Worm (Caenorhabditis elegans) whole organism, L4 larva: ENCODE data around the gene Y43F8B.14.

Experiments
- Y5F2A.4 ChIP-seq: fragments of 200-800 bp; sonication (Bioruptor generic); optimal IDR thresholded peaks from 2 replicates; lab custom pipeline; 2018; ENCODE audit warnings: mild to moderate bottlenecking, missing genetic modification characterization, missing compliant biosample characterization
- aha-1 ChIP-seq: fragments of 150-350 bp; peaks from one replicate; lab custom pipeline; 2014; ENCODE audit warnings: missing biosample characterization, missing genetic modification characterization
- ctbp-1 ChIP-seq: fragments of 200-800 bp; sonication (Bioruptor generic); IDR thresholded peaks from 2 replicates; pipeline ENCODE4 v1.3.6; 2022; ENCODE audit warnings: missing genetic modification reagents, missing genetic modification characterization, missing compliant biosample characterization
- daf-16 ChIP-seq, 3 experiments: sonication (generic microtip); optimal IDR thresholded peaks; 2 replicates each; lab custom pipeline; 2016 to 2017; ENCODE audit warnings: missing genetic modification characterization in 3 of 3, missing genetic modification reagents in 3 of 3, mild to moderate bottlenecking in 2 of 3, missing compliant biosample characterization in 2 of 3, missing biosample characterization in 1 of 3, moderate library complexity in 1 of 3
- daf-19 ChIP-seq: fragments of 200-800 bp; sonication (Bioruptor generic); conservative IDR thresholded peaks from 2 replicates; pipeline ENCODE4 v1.3.6; 2022; ENCODE audit warnings: missing genetic modification characterization, missing compliant biosample characterization
- dmd-6 ChIP-seq: fragments of 200-800 bp; sonication (Bioruptor generic); IDR thresholded peaks from 2 replicates; pipeline ENCODE4 v1.3.6; 2022; ENCODE audit warnings: missing genetic modification reagents, missing genetic modification characterization, missing compliant biosample characterization
- dmd-9 ChIP-seq: fragments of 200-800 bp; sonication (Bioruptor generic); IDR thresholded peaks from 2 replicates; pipeline ENCODE4 v1.3.6; 2022; ENCODE audit warnings: missing genetic modification reagents, missing genetic modification characterization, missing compliant biosample characterization
- dve-1 ChIP-seq: sonication (generic microtip); optimal IDR thresholded peaks from 2 replicates; lab custom pipeline; 2017; ENCODE audit warnings: antibody characterized with exemption, mild to moderate bottlenecking, missing genetic modification characterization, missing compliant biosample characterization; ENCODE audit not compliant: insufficient read depth
- egl-27 ChIP-seq: sonication (generic microtip); optimal IDR thresholded peaks from 3 replicates; lab custom pipeline; 2017; ENCODE audit warnings: missing biosample characterization, missing genetic modification reagents, missing genetic modification characterization
- egl-43 ChIP-seq: fragments of 200-800 bp; sonication (Bioruptor generic); IDR thresholded peaks from 2 replicates; pipeline ENCODE4 v1.3.6; 2022; ENCODE audit warnings: missing genetic modification reagents, missing genetic modification characterization, missing compliant biosample characterization
- fkh-10 ChIP-seq: fragments of 150-350 bp; optimal IDR thresholded peaks from 2 replicates; lab custom pipeline; 2014; ENCODE audit warnings: missing biosample characterization, missing genetic modification reagents, missing genetic modification characterization
- gei-8 ChIP-seq: fragments of 200-800 bp; sonication (Bioruptor generic); optimal IDR thresholded peaks from 2 replicates; lab custom pipeline; 2018; ENCODE audit warnings: mild to moderate bottlenecking, missing genetic modification characterization, missing compliant biosample characterization
- hif-1 ChIP-seq, 2 experiments: sonication (generic microtip); optimal IDR thresholded peaks; 2 replicates each; lab custom pipeline; 2016 to 2017; ENCODE audit warnings: missing compliant biosample characterization in 2 of 2, missing genetic modification characterization in 2 of 2, missing genetic modification reagents in 2 of 2, missing genotype in 2 of 2, mild to moderate bottlenecking in 1 of 2
- hlh-11 ChIP-seq: fragments of 200-800 bp; sonication (Bioruptor generic); optimal IDR thresholded peaks from 2 replicates; lab custom pipeline; 2018; ENCODE audit warnings: mild to moderate bottlenecking, missing genetic modification characterization, missing compliant biosample characterization
- hmg-1.1 ChIP-seq: fragments of 200-800 bp; sonication (Bioruptor generic); IDR thresholded peaks from 2 replicates; pipeline ENCODE4 v1.3.6; 2022; ENCODE audit warnings: missing genetic modification reagents, missing genetic modification characterization, missing compliant biosample characterization
- jun-1 ChIP-seq: fragments of 150-350 bp; optimal IDR thresholded peaks from 2 replicates; lab custom pipeline; 2014; ENCODE audit warnings: missing biosample characterization, missing genetic modification reagents, missing genetic modification characterization
- lin-13 ChIP-seq: fragments of 150-350 bp; optimal IDR thresholded peaks from 2 replicates; lab custom pipeline; 2014; ENCODE audit warnings: missing biosample characterization, missing genetic modification reagents, missing genetic modification characterization
- lin-15B ChIP-seq: fragments of 150-350 bp; sonication (generic microtip); optimal IDR thresholded peaks from 3 replicates; lab custom pipeline; 2014; ENCODE audit warnings: missing biosample characterization, missing genetic modification characterization
- lin-29 ChIP-seq: fragments of 200-800 bp; sonication (Bioruptor generic); IDR thresholded peaks from 2 replicates; pipeline ENCODE4 v1.3.6; 2022; ENCODE audit warnings: missing genetic modification reagents, missing genetic modification characterization, missing compliant biosample characterization
- lin-39 ChIP-seq: fragments of 150-350 bp; optimal IDR thresholded peaks from 2 replicates; lab custom pipeline; 2014; ENCODE audit warnings: missing biosample characterization, missing genetic modification reagents, missing genetic modification characterization
- lir-3 ChIP-seq: sonication (generic microtip); optimal IDR thresholded peaks from 2 replicates; lab custom pipeline; 2016; ENCODE audit warnings: mild to moderate bottlenecking, missing genetic modification characterization, missing compliant biosample characterization
- mdl-1 ChIP-seq, 2 experiments: fragments of 150-350 bp in 1 of 2; sonication (generic microtip) in 1 of 2; optimal IDR thresholded peaks; 2 replicates each; lab custom pipeline; 2014 to 2017; ENCODE audit warnings: missing biosample characterization in 2 of 2, missing genetic modification characterization in 2 of 2
- mdt-29 ChIP-seq: fragments of 200-800 bp; sonication (Bioruptor generic); IDR thresholded peaks from 2 replicates; pipeline ENCODE4 v1.3.6; 2022; ENCODE audit warnings: missing genetic modification reagents, missing genetic modification characterization, missing compliant biosample characterization
- mes-2 ChIP-seq: sonication (generic microtip); optimal IDR thresholded peaks from 2 replicates; lab custom pipeline; 2016; ENCODE audit warnings: missing genotype, mild to moderate bottlenecking, missing genetic modification characterization, missing compliant biosample characterization; ENCODE audit not compliant: poor library complexity, severe bottlenecking
- nhr-28 ChIP-seq: fragments of 150-350 bp; optimal IDR thresholded peaks from 2 replicates; lab custom pipeline; 2014; ENCODE audit warnings: missing biosample characterization, missing genetic modification characterization
- nhr-41 ChIP-seq: fragments of 200-800 bp; sonication (Bioruptor generic); IDR thresholded peaks from 2 replicates; pipeline ENCODE4 v1.3.6; 2022; ENCODE audit warnings: missing genetic modification reagents, missing genetic modification characterization, missing compliant biosample characterization
- nhr-48 ChIP-seq: sonication (generic microtip); optimal IDR thresholded peaks from 2 replicates; lab custom pipeline; 2016; ENCODE audit warnings: mild to moderate bottlenecking, missing genetic modification characterization, missing compliant biosample characterization
- nhr-76 ChIP-seq: fragments of 150-350 bp; optimal IDR thresholded peaks from 2 replicates; lab custom pipeline; 2014; ENCODE audit warnings: missing biosample characterization, missing genetic modification characterization
- php-3 ChIP-seq: fragments of 200-800 bp; sonication (Bioruptor generic); IDR thresholded peaks from 2 replicates; pipeline ENCODE4 v1.3.6; 2022; ENCODE audit warnings: missing genetic modification reagents, missing genetic modification characterization, missing compliant biosample characterization
- pqm-1 ChIP-seq: sonication (generic microtip); optimal IDR thresholded peaks from 2 replicates; lab custom pipeline; 2017; ENCODE audit warnings: missing biosample characterization, missing genetic modification characterization
- rbr-2 ChIP-seq: sonication (generic microtip); optimal IDR thresholded peaks from 2 replicates; lab custom pipeline; 2016; ENCODE audit warnings: missing genotype, missing genetic modification characterization, missing compliant biosample characterization
- tra-1 ChIP-seq: fragments of 200-800 bp; sonication (Bioruptor generic); IDR thresholded peaks from 2 replicates; pipeline ENCODE4 v1.3.6; 2022; ENCODE audit warnings: missing genetic modification reagents, missing genetic modification characterization, missing compliant biosample characterization
- unc-130 ChIP-seq: sonication (generic microtip); optimal IDR thresholded peaks from 2 replicates; lab custom pipeline; 2016; ENCODE audit warnings: missing genetic modification reagents, missing genetic modification characterization, missing compliant biosample characterization
- unc-39 ChIP-seq: sonication (generic microtip); optimal IDR thresholded peaks from 2 replicates; lab custom pipeline; 2017; ENCODE audit warnings: missing biosample characterization, missing genetic modification characterization
- unc-62 ChIP-seq, 3 experiments: fragments of 150-350 bp in 1 of 3; sonication (generic microtip); optimal IDR thresholded peaks in 2 of 3; peaks in 1 of 3; 1 replicate in 1 of 3; 2 replicates in 2 of 3; lab custom pipeline; 2014 to 2017; ENCODE audit warnings: missing biosample characterization in 3 of 3, missing genetic modification characterization in 3 of 3, missing genetic modification reagents in 3 of 3, missing genotype in 1 of 3
- zag-1 ChIP-seq: fragments of 150-350 bp; optimal IDR thresholded peaks from 2 replicates; lab custom pipeline; 2014; ENCODE audit warnings: missing biosample characterization, missing genetic modification characterization

Y43F8B.14 gene

ce11 chrV:19410663-19411062, 45.1 kb downstream of the Y43F8B.14 start, which contains the start of gene C25F9.5 (continued):
- no peak for TF ChIP-seq jun-1 (tag; lab: Kevin White, UChicago)
- peak; percentile 47 for TF ChIP-seq nhr-28 (tag; lab: Kevin White, UChicago)
- TF ChIP-seq fkh-10 (GFP tag; lab: Kevin White, UChicago), result no peak
- no peak for TF ChIP-seq lin-39 (tag; lab: Kevin White, UChicago)
- TF ChIP-seq dmd-6 (GFP tag; lab: Robert Waterston, UW), result peak; percentile 53; the same call in 1 of the 2 replicates
- TF ChIP-seq, all 104 proteins: peak for 7

- TF ChIP-seq Y5F2A.4 (GFP tag; lab: Kevin White, UChicago), result no peak
- TF ChIP-seq mdt-29 (GFP tag; lab: Robert Waterston, UW), result no peak
- no peak for TF ChIP-seq unc-130 (GFP tag; lab: Kevin White, UChicago)
- peak; percentile 55 for TF ChIP-seq dmd-6 (GFP tag; lab: Robert Waterston, UW)
- no peak for TF ChIP-seq daf-19 (GFP tag; lab: Robert Waterston, UW)
- TF ChIP-seq nhr-28 (tag; lab: Kevin White, UChicago), result peak; percentile 63
- TF ChIP-seq php-3 (GFP tag; lab: Robert Waterston, UW), result no peak
- TF ChIP-seq dve-1 (tag; lab: Kevin White, UChicago), result peak; percentile 18
- no peak for TF ChIP-seq gei-8 (GFP tag; lab: Kevin White, UChicago)
- no peak for TF ChIP-seq nhr-76 (tag; lab: Kevin White, UChicago)
- no peak for TF ChIP-seq daf-16 (GFP tag; optimal IDR thresholded peaks at IDR 0.05; lab: Kevin White, UChicago)
- peak; percentile 65 for TF ChIP-seq daf-16 (tag; optimal IDR thresholded peaks at IDR 0.05; lab: Kevin White, UChicago)
- TF ChIP-seq aha-1 (tag; lab: Kevin White, UChicago), result peak; percentile 39
- no peak for TF ChIP-seq ctbp-1 (GFP tag; lab: Robert Waterston, UW)
- no peak for TF ChIP-seq mdl-1 (tag; optimal IDR thresholded peaks at IDR 0.05; lab: Kevin White, UChicago)
- TF ChIP-seq hlh-11 (tag; lab: Kevin White, UChicago), result peak; percentile 28
- no peak for TF ChIP-seq tra-1 (GFP tag; lab: Robert Waterston, UW)
- peak; percentile 62 for TF ChIP-seq pqm-1 (tag; lab: Kevin White, UChicago)
- TF ChIP-seq nhr-41 (GFP tag; lab: Robert Waterston, UW), result no peak
- TF ChIP-seq egl-27 (tag; lab: Kevin White, UChicago), result no peak
- TF ChIP-seq lin-29 (GFP tag; lab: Robert Waterston, UW), result no peak
- no peak for TF ChIP-seq rbr-2 (tag; lab: Kevin White, UChicago)
- no peak for TF ChIP-seq lin-13
- TF ChIP-seq lir-3 (tag; lab: Kevin White, UChicago), result no peak
- no peak for TF ChIP-seq hmg-1.1 (GFP tag; lab: Robert Waterston, UW)
- no peak for TF ChIP-seq mes-2 (tag; lab: Kevin White, UChicago)
- TF ChIP-seq dmd-9 (GFP tag; lab: Robert Waterston, UW), result no peak
- peak in 1 of 2 experiments; percentile 2 for TF ChIP-seq unc-62 (GFP tag; optimal IDR thresholded peaks at IDR 0.05 in 1 of 2; lab: Kevin White, UChicago)
- TF ChIP-seq unc-62 (tag; optimal IDR thresholded peaks at IDR 0.05; lab: Kevin White, UChicago), result no peak
- TF ChIP-seq lin-15B (tag; lab: Kevin White, UChicago), result no peak
- TF ChIP-seq hif-1 (tag; optimal IDR thresholded peaks at IDR 0.05; lab: Kevin White, UChicago), result no peak
- TF ChIP-seq nhr-48 (tag; lab: Kevin White, UChicago), result no peak
- TF ChIP-seq, all 104 proteins: peak for 8
These were observed 50.4 kb downstream of the Y43F8B.14 start, which contains the start of the genes C25F9.6 and C25F9.10 for ce11 chrV:19405276-19405815. Gene C25F9.6, minus strand, starts transcription at chrV:19405326. Gene C25F9.10, plus strand, starts transcription at chrV:19405729.

ce11 chrV:19403619-19404018, 52.2 kb downstream of the Y43F8B.14 start:
- TF ChIP-seq egl-43 (no peak), zag-1 (no peak), unc-39 (tag; lab: Kevin White, UChicago) (no peak), lin-13 (no peak), aha-1 (tag; lab: Kevin White, UChicago) (peak; percentile 60)
